Fruit fly (Drosophila melanogaster) whole organism, wandering third instar larva: ENCODE data around the gene can.

Experiments used
- psq ChIP-seq: fragments of 200-800 bp; sonication (Bioruptor generic); optimal IDR thresholded peaks from 3 replicates; lab custom pipeline; 2017; ENCODE audit warnings: missing biosample characterization, mild to moderate bottlenecking, missing genetic modification characterization, moderate library complexity
- usp ChIP-seq: fragments of >200 bp; optimal IDR thresholded peaks from 2 replicates; lab custom pipeline; 2017; ENCODE audit warnings: missing biosample characterization, missing genetic modification characterization

- TF ChIP-seq usp (GFP tag; lab: Kevin White, UChicago), result no peak
- TF ChIP-seq psq, result peak; percentile 34
Measured at dm6 chr3L:10315823-10316222, 48.9 kb upstream of the can start.
